Fruit fly (Drosophila melanogaster) whole organism, wandering third instar larva: ENCODE results near the gene CG7611.

Experiments used
- Abd-B ChIP-seq: fragments of >200 bp; optimal IDR thresholded peaks from 2 replicates; lab custom pipeline; 2017; ENCODE audit warnings: missing biosample characterization, missing genetic modification characterization
- Dfd ChIP-seq: fragments of >200 bp; optimal IDR thresholded peaks from 2 replicates; lab custom pipeline; 2017; ENCODE audit warnings: missing biosample characterization, missing genetic modification characterization
- Myc ChIP-seq: fragments of >200 bp; optimal IDR thresholded peaks from 2 replicates; lab custom pipeline; 2017
- OdsH ChIP-seq: fragments of 200-800 bp; sonication (Bioruptor generic); optimal IDR thresholded peaks from 2 replicates; lab custom pipeline; 2016; ENCODE audit warnings: missing biosample characterization, mild to moderate bottlenecking, missing genetic modification characterization
- Vsx2 ChIP-seq: fragments of 200-300, 225-300 bp; sonication (Bioruptor generic); optimal IDR thresholded peaks from 2 replicates; lab custom pipeline; 2018; ENCODE audit warnings: missing biosample characterization, missing genetic modification characterization; ENCODE audit not compliant: partially characterized antibody
- br ChIP-seq: fragments of 200-800 bp; sonication (Bioruptor generic); optimal IDR thresholded peaks from 2 replicates; lab custom pipeline; 2016; ENCODE audit warnings: missing biosample characterization, missing genetic modification characterization
- brk ChIP-seq: fragments of 200-800 bp; sonication (Bioruptor generic); optimal IDR thresholded peaks from 2 replicates; lab custom pipeline; 2016; ENCODE audit warnings: missing biosample characterization, mild to moderate bottlenecking, missing genetic modification characterization
- ey ChIP-seq: fragments of 200-800 bp; sonication (Bioruptor generic); optimal IDR thresholded peaks from 2 replicates; lab custom pipeline; 2016; ENCODE audit warnings: missing biosample characterization, missing genetic modification characterization
- foxo ChIP-seq, 2 experiments: fragments of 200-800 bp; sonication (Bioruptor generic); optimal IDR thresholded peaks; 2 replicates in 1 of 2; 3 replicates in 1 of 2; lab custom pipeline; 2016 to 2017; ENCODE audit warnings: missing biosample characterization in 2 of 2, missing genetic modification characterization in 2 of 2
- fru ChIP-seq: fragments of 200-800 bp; sonication (Bioruptor generic); optimal IDR thresholded peaks from 3 replicates; lab custom pipeline; 2016; ENCODE audit warnings: missing biosample characterization, mild to moderate bottlenecking, missing genetic modification characterization
- pan ChIP-seq: fragments of >200 bp; optimal IDR thresholded peaks from 2 replicates; lab custom pipeline; 2017
- psq ChIP-seq: fragments of 200-800 bp; sonication (Bioruptor generic); optimal IDR thresholded peaks from 3 replicates; lab custom pipeline; 2017; ENCODE audit warnings: missing biosample characterization, mild to moderate bottlenecking, missing genetic modification characterization, moderate library complexity
- tai ChIP-seq: sonication (Bioruptor generic); optimal IDR thresholded peaks from 2 replicates; lab custom pipeline; 2016; ENCODE audit warnings: missing biosample characterization, missing genetic modification characterization

- no peak for TF ChIP-seq Abd-B (GFP tag; lab: Kevin White, UChicago)
- TF ChIP-seq Dfd (GFP tag; lab: Kevin White, UChicago) = no peak
- no peak for TF ChIP-seq psq (GFP tag; lab: Kevin White, UChicago)
- TF ChIP-seq foxo (GFP tag; optimal IDR thresholded peaks at IDR 0.05; lab: Kevin White, UChicago) = no peak
- TF ChIP-seq pan (lab: Kevin White, UChicago) = no peak
- TF ChIP-seq fru (GFP tag; lab: Kevin White, UChicago) = no peak
- no peak for TF ChIP-seq brk
- no peak for TF ChIP-seq tai (GFP tag; lab: Kevin White, UChicago)
- TF ChIP-seq br (GFP tag; lab: Kevin White, UChicago) = no peak
- no peak for TF ChIP-seq Myc (lab: Kevin White, UChicago)
- TF ChIP-seq OdsH (GFP tag; lab: Kevin White, UChicago) = no peak
- no peak for TF ChIP-seq Vsx2 (GFP tag; lab: Kevin White, UChicago)
- no peak for TF ChIP-seq ey (GFP tag; lab: Kevin White, UChicago)
These were observed 35.3 kb downstream of the CG7611 start, which contains the start of gene CG7173 for dm6 chr3L:21558176-21558871.
